Fruit fly (Drosophila melanogaster): ENCODE measurements around the gene Sms.

DNA sequence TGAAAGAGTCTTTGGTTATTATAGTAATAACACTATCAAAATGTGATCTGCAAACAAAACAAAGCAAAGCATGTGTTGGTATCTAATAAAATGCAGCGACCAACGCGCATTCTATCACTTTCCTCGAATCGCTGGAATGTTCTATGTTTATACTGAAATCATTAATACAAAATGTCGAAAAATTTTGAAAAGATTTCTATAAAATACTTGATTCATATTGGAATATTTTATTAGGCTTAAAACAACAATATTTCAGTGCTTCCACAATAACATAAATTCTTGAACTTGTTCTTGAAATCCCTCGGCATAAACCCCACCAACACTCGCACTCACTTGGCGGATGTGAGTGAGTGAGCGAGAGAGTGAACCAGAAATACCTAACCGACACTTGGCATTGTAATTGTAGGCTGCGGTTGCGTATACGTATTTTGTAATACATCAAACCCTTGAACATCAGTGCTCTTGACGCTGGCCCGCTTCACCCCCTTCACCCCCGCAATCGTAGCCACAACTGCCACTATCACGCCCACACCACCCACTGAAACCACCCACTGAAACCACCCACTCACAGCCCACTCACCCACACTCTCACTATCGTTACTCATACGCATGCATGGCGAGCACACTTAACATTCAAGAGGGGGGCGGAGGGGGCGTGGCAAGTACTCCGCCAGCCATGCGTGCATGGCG is 54.0 kb downstream of the Sms start:
- TF ChIP-seq CG8478 (optimal IDR thresholded peaks at IDR 0.05) (no peak), pan (optimal IDR thresholded peaks at IDR 0.05) (no peak), usp (GFP tag; optimal IDR thresholded peaks at IDR 0.05) (no peak), psq (optimal IDR thresholded peaks at IDR 0.05) (no peak)
